Fruit fly (Drosophila melanogaster): ENCODE results near the gene Dip-C.

The Dip-C gene

dm6 chr3R:12441008-12441606 lies 27.5 kb upstream of the Dip-C start (continued):
- TF ChIP-seq CG1792 (GFP tag; optimal IDR thresholded peaks at IDR 0.05) = no peak
- peak; percentile 37 for TF ChIP-seq CG10543 (GFP tag; optimal IDR thresholded peaks at IDR 0.05)
- no peak for TF ChIP-seq sob (GFP tag; IDR thresholded peaks at IDR 0.05)
- TF ChIP-seq CG12769 (tag; optimal IDR thresholded peaks at IDR 0.05) = peak; percentile 74
- no peak for TF ChIP-seq mam (GFP tag; optimal IDR thresholded peaks at IDR 0.05)
- no peak for TF ChIP-seq CG8290 (GFP tag; optimal IDR thresholded peaks at IDR 0.05)
- TF ChIP-seq CG8290 (tag; optimal IDR thresholded peaks at IDR 0.05) = peak in 1 of 2 experiments; percentile 41
- no peak for TF ChIP-seq HmgD (GFP tag; optimal IDR thresholded peaks at IDR 0.05)
- peak; percentile 36 for TF ChIP-seq Med (GFP tag)
- peak; percentile 58 for TF ChIP-seq exex (tag; optimal IDR thresholded peaks at IDR 0.05)
- TF ChIP-seq onecut (GFP tag; IDR thresholded peaks at IDR 0.05) = peak; percentile 25; the same call in 1 of the 2 replicates
- TF ChIP-seq CG31441 (GFP tag; IDR thresholded peaks at IDR 0.05) = no peak
- TF ChIP-seq abd-A (tag; optimal IDR thresholded peaks at IDR 0.05) = no peak

- TF ChIP-seq sens (GFP tag) (peak; percentile 69), Hmr (GFP tag; optimal IDR thresholded peaks at IDR 0.05) (no peak), BEAF-32 (GFP tag; optimal IDR thresholded peaks at IDR 0.05) (peak; percentile 88), stwl (tag; optimal IDR thresholded peaks at IDR 0.05) (peak; percentile 86), HmgZ (tag; optimal IDR thresholded peaks at IDR 0.05) (peak; percentile 36), NfI (GFP tag; optimal IDR thresholded peaks at IDR 0.05) (no peak), GATAe (GFP tag; conservative IDR thresholded peaks at IDR 0.05) (no peak), tgo (GFP tag; IDR thresholded peaks at IDR 0.05) (no peak), CG4328 (GFP tag; optimal IDR thresholded peaks at IDR 0.05) (no peak), amos (GFP tag; IDR thresholded peaks at IDR 0.05; ENCODE audit: partially characterized antibody) (peak; percentile 93; the same call in 1 of the 2 replicates), kay (GFP tag; optimal IDR thresholded peaks at IDR 0.05) (no peak), ash1 (GFP tag; optimal IDR thresholded peaks at IDR 0.05) (no peak), run (tag; optimal IDR thresholded peaks at IDR 0.05) (no peak), CG9609 (GFP tag; optimal IDR thresholded peaks at IDR 0.05) (no peak), tll (GFP tag; optimal IDR thresholded peaks at IDR 0.05) (no peak), bab2 (GFP tag; optimal IDR thresholded peaks at IDR 0.05) (no peak), Dref (GFP tag; IDR thresholded peaks at IDR 0.05) (peak; percentile 84), CG16863 (GFP tag; optimal IDR thresholded peaks at IDR 0.05) (no peak), chinmo (GFP tag; IDR thresholded peaks at IDR 0.05; ENCODE audit: partially characterized antibody) (peak; percentile 89; the same call in 3 of the 4 replicates), Side (GFP tag; optimal IDR thresholded peaks at IDR 0.05) (no peak), Adf1 (GFP tag; IDR thresholded peaks at IDR 0.05) (no peak), Ssrp (tag; optimal IDR thresholded peaks at IDR 0.05) (no peak), ac (GFP tag; optimal IDR thresholded peaks at IDR 0.05) (no peak), ttk (GFP tag; IDR thresholded peaks at IDR 0.05) (no peak), rib (GFP tag; IDR thresholded peaks at IDR 0.05) (no peak), CG7372 (GFP tag; IDR thresholded peaks at IDR 0.05) (no peak), sug (tag; optimal IDR thresholded peaks at IDR 0.05) (peak; percentile 22), CG3847 (GFP tag; IDR thresholded peaks at IDR 0.05) (no peak), sens-2 (GFP tag; IDR thresholded peaks at IDR 0.05) (no peak), Eip74EF (GFP tag; optimal IDR thresholded peaks at IDR 0.05) (no peak), CG6689 (GFP tag; IDR thresholded peaks at IDR 0.05) (no peak), p53 (GFP tag; optimal IDR thresholded peaks at IDR 0.05) (no peak), CG3995 (GFP tag; optimal IDR thresholded peaks at IDR 0.05) (peak; percentile 19), HLH54F (GFP tag; optimal IDR thresholded peaks at IDR 0.05) (no peak), lov (optimal IDR thresholded peaks at IDR 0.05) (no peak), lov (GFP tag; IDR thresholded peaks at IDR 0.05) (no peak)
These were observed 26.0 kb upstream of the Dip-C start, which contains the start of gene Desat1 for dm6 chr3R:12439401-12440143. Desat1 (plus strand) TSS chr3R:12439600.
